Worm (Caenorhabditis elegans) whole organism, L2 larva: Measurements from ENCODE around the gene T04A8.7.

ENCODE experiments used
- ZK546.5 ChIP-seq: sonication (generic microtip); optimal IDR thresholded peaks from 2 replicates; lab custom pipeline; 2017; ENCODE audit warnings: missing biosample characterization, missing genetic modification characterization
- ama-1 ChIP-seq: fragments of 150-350 bp; optimal IDR thresholded peaks from 2 replicates; lab custom pipeline; 2018; ENCODE audit warnings: inconsistent platforms
- ceh-82 ChIP-seq: fragments of 150-350 bp; optimal IDR thresholded peaks from 2 replicates; lab custom pipeline; 2014; ENCODE audit warnings: missing biosample characterization, missing genetic modification characterization
- egl-27 ChIP-seq: sonication (generic microtip); optimal IDR thresholded peaks from 3 replicates; lab custom pipeline; 2017; ENCODE audit warnings: missing biosample characterization, missing genetic modification reagents, missing genetic modification characterization
- lin-13 ChIP-seq: fragments of 150-350 bp; optimal IDR thresholded peaks from 2 replicates; lab custom pipeline; 2014; ENCODE audit warnings: missing biosample characterization, missing genetic modification reagents, missing genetic modification characterization
- nhr-11 ChIP-seq: fragments of 150-350 bp; optimal IDR thresholded peaks from 2 replicates; lab custom pipeline; 2014; ENCODE audit warnings: missing biosample characterization, missing genetic modification characterization
- nhr-23 ChIP-seq: fragments of 150-350 bp; optimal IDR thresholded peaks from 2 replicates; lab custom pipeline; 2014; ENCODE audit warnings: missing biosample characterization, missing genetic modification reagents, missing genetic modification characterization
- nhr-237 ChIP-seq: fragments of 150-350 bp; optimal IDR thresholded peaks from 2 replicates; lab custom pipeline; 2014; ENCODE audit warnings: missing biosample characterization, missing genetic modification characterization
- unc-39 ChIP-seq: fragments of 150-350 bp; optimal IDR thresholded peaks from 2 replicates; lab custom pipeline; 2014; ENCODE audit warnings: missing biosample characterization, missing genetic modification characterization

DNA sequence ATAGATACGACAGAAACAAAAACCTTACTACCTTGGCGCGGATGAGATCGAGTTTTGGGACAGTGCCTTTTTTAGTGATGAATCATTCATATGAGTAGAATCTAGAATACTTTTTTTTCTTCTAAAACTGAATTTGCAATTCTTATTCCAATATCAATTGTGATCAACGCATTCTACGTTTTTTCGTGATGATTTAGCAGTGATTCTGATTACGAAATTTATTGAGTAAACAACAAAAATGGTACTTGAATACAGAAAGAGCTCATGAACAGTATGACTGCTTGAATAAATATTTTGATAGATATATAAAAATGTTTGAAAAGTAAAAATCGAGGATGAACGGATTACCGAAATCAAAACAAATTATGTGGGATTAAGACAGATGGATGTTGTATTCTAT is 19.9 kb downstream of the T04A8.7 start, which contains the start of gene him-18:
- TF ChIP-seq nhr-11, result no peak
- TF ChIP-seq lin-13 (GFP tag; lab: Kevin White, UChicago), result no peak
- no peak for TF ChIP-seq unc-39 (tag; lab: Kevin White, UChicago)
- TF ChIP-seq egl-27 (tag; lab: Kevin White, UChicago), result no peak
- TF ChIP-seq nhr-23 (tag; lab: Kevin White, UChicago), result no peak
- TF ChIP-seq ceh-82 (tag; lab: Kevin White, UChicago), result no peak
- TF ChIP-seq ama-1, result no peak
- no peak for TF ChIP-seq ZK546.5
- TF ChIP-seq nhr-237 (tag; lab: Kevin White, UChicago), result no peak
